Fruit fly (Drosophila melanogaster) whole organism, prepupa: ENCODE measurements around the gene CG15286.

Experiments
- CG10631 ChIP-seq: fragments of 200-800 bp; sonication (Bioruptor generic); optimal IDR thresholded peaks from 2 replicates; lab custom pipeline; 2016; ENCODE audit warnings: missing biosample characterization, missing genetic modification characterization
- CG16779 ChIP-seq: fragments of 200-800 bp; sonication (Bioruptor generic); optimal IDR thresholded peaks from 3 replicates; lab custom pipeline; 2017; ENCODE audit warnings: missing biosample characterization, mild to moderate bottlenecking, missing genetic modification characterization
- CG6276 ChIP-seq: fragments of 200-800 bp; sonication (Bioruptor generic); optimal IDR thresholded peaks from 2 replicates; lab custom pipeline; 2017; ENCODE audit warnings: missing biosample characterization, mild to moderate bottlenecking, missing genetic modification characterization
- CG6854 ChIP-seq: fragments of 200-800 bp; sonication (Bioruptor generic); optimal IDR thresholded peaks from 2 replicates; lab custom pipeline; 2017; ENCODE audit warnings: missing biosample characterization, mild to moderate bottlenecking, missing genetic modification characterization
- CG8319 ChIP-seq: fragments of 200-800 bp; sonication (Bioruptor generic); optimal IDR thresholded peaks from 3 replicates; lab custom pipeline; 2016; ENCODE audit warnings: missing biosample characterization, missing genetic modification characterization
- Eip78C ChIP-seq: fragments of 200-800 bp; sonication (Bioruptor generic); peaks from one replicate; lab custom pipeline; 2016; ENCODE audit warnings: missing biosample characterization, missing genetic modification characterization
- Ets21C ChIP-seq: fragments of 200-800 bp; sonication (Bioruptor generic); optimal IDR thresholded peaks from 3 replicates; lab custom pipeline; 2016; ENCODE audit warnings: missing biosample characterization, missing genetic modification characterization
- Sox14 ChIP-seq: fragments of 200-800 bp; sonication (Bioruptor generic); optimal IDR thresholded peaks from 3 replicates; lab custom pipeline; 2016; ENCODE audit warnings: missing biosample characterization, missing genetic modification characterization
- dac ChIP-seq: fragments of 200-800 bp; sonication (Bioruptor generic); optimal IDR thresholded peaks from 2 replicates; lab custom pipeline; 2017; ENCODE audit warnings: missing biosample characterization, mild to moderate bottlenecking, missing genetic modification characterization
- dsx ChIP-seq: fragments of 200-800 bp; optimal IDR thresholded peaks from 3 replicates; lab custom pipeline; 2019; ENCODE audit warnings: missing biosample characterization, mild to moderate bottlenecking, missing genetic modification characterization, moderate library complexity; ENCODE audit not compliant: poor library complexity, severe bottlenecking
- esn ChIP-seq: fragments of 200-800 bp; sonication (Bioruptor generic); optimal IDR thresholded peaks from 2 replicates; lab custom pipeline; 2016; ENCODE audit warnings: missing biosample characterization, mild to moderate bottlenecking, missing genetic modification characterization, moderate library complexity
- spab ChIP-seq: fragments of 200-800 bp; sonication (Bioruptor generic); optimal IDR thresholded peaks from 2 replicates; lab custom pipeline; 2017; ENCODE audit warnings: missing biosample characterization, mild to moderate bottlenecking, missing genetic modification characterization, missing genetic modification reagents
- svp ChIP-seq: fragments of 200-800 bp; sonication (Bioruptor generic); peaks from one replicate; lab custom pipeline; 2016; ENCODE audit warnings: missing biosample characterization, missing genetic modification characterization

dm6 chr2L:14358780-14359462 lies 20.9 kb downstream of the CG15286 start, which contains the start of gene Pgant35A:
- peak; percentile 51 for TF ChIP-seq dsx (GFP tag; lab: Kevin White, UChicago)
- TF ChIP-seq svp: peak; percentile 71
- TF ChIP-seq spab (GFP tag; lab: Kevin White, UChicago): no peak
- TF ChIP-seq CG10631 (GFP tag; lab: Kevin White, UChicago): peak; percentile 28
- peak; percentile 60 for TF ChIP-seq esn (GFP tag; lab: Kevin White, UChicago)
- peak; percentile 40 for TF ChIP-seq Eip78C (GFP tag; lab: Kevin White, UChicago)
- no peak for TF ChIP-seq CG16779
- no peak for TF ChIP-seq Ets21C (GFP tag; lab: Kevin White, UChicago)
- no peak for TF ChIP-seq CG6276 (GFP tag; lab: Kevin White, UChicago)
- TF ChIP-seq CG8319 (GFP tag; lab: Kevin White, UChicago): no peak
- no peak for TF ChIP-seq dac (GFP tag; lab: Kevin White, UChicago)
- TF ChIP-seq Sox14 (GFP tag; lab: Kevin White, UChicago): peak; percentile 35
- TF ChIP-seq CG6854 (GFP tag; lab: Kevin White, UChicago): no peak
